Fruit fly (Drosophila melanogaster) whole organism, embryonic: ENCODE data around the gene CG8907.

Experiments
- Abd-B ChIP-seq: fragments of 200-800 bp; sonication (Bioruptor generic); optimal IDR thresholded peaks from 2 replicates; lab custom pipeline; 2018; ENCODE audit warnings: missing biosample characterization, mild to moderate bottlenecking, missing genetic modification characterization, moderate library complexity
- BtbVII ChIP-seq: fragments of 200-800 bp; sonication (Bioruptor generic); optimal IDR thresholded peaks from 3 replicates; lab custom pipeline; 2017; ENCODE audit warnings: missing biosample characterization, mild to moderate bottlenecking, missing genetic modification characterization
- CG10274 ChIP-seq: fragments of 200-800 bp; sonication (Bioruptor generic); optimal IDR thresholded peaks from 3 replicates; lab custom pipeline; 2017; ENCODE audit warnings: missing biosample characterization, mild to moderate bottlenecking, missing genetic modification characterization
- CG10321 ChIP-seq: fragments of 200-800 bp; sonication (Bioruptor generic); IDR thresholded peaks from 2 replicates; pipeline ENCODE4 v1.3.6; 2022; ENCODE audit warnings: missing biosample characterization, missing genetic modification characterization
- CG10543 ChIP-seq: fragments of 200-800 bp; sonication (Bioruptor generic); optimal IDR thresholded peaks from 3 replicates; lab custom pipeline; 2017; ENCODE audit warnings: missing biosample characterization, mild to moderate bottlenecking, missing genetic modification characterization, moderate library complexity
- CG11560 ChIP-seq: fragments of 200-800 bp; sonication (Bioruptor generic); IDR thresholded peaks from 3 replicates; pipeline ENCODE4 v1.3.6; 2022; ENCODE audit warnings: missing biosample characterization, missing genetic modification characterization
- CG12219 ChIP-seq: fragments of 200-800 bp; sonication (Bioruptor generic); optimal IDR thresholded peaks from 3 replicates; lab custom pipeline; 2018; ENCODE audit warnings: missing biosample characterization, mild to moderate bottlenecking, missing genetic modification characterization
- CG14965 ChIP-seq: fragments of 200-800 bp; sonication (Bioruptor generic); optimal IDR thresholded peaks from 2 replicates; lab custom pipeline; 2016; ENCODE audit warnings: missing biosample characterization, missing genetic modification characterization, borderline replicate concordance
- CG18011 ChIP-seq: fragments of 200-800 bp; sonication (Bioruptor generic); optimal IDR thresholded peaks from 2 replicates; lab custom pipeline; 2017; ENCODE audit warnings: missing biosample characterization, missing genetic modification characterization, mild to moderate bottlenecking, moderate library complexity, missing genotype
- CG18476 ChIP-seq: fragments of 200-800 bp; sonication (Bioruptor generic); optimal IDR thresholded peaks from 2 replicates; lab custom pipeline; 2016; ENCODE audit warnings: missing biosample characterization, mild to moderate bottlenecking, missing genetic modification characterization
- CG3163 ChIP-seq: fragments of 200-800 bp; sonication (Bioruptor generic); optimal IDR thresholded peaks from 3 replicates; lab custom pipeline; 2016; ENCODE audit warnings: missing biosample characterization, missing genetic modification characterization
- CG3281 ChIP-seq: fragments of 200-800 bp; sonication (Bioruptor generic); optimal IDR thresholded peaks from 3 replicates; lab custom pipeline; 2017; ENCODE audit warnings: missing biosample characterization, mild to moderate bottlenecking, missing genetic modification characterization
- CG34422 ChIP-seq: fragments of 200-800 bp; sonication (Bioruptor generic); IDR thresholded peaks from 3 replicates; pipeline ENCODE4 v1.3.6; 2022; ENCODE audit warnings: missing biosample characterization, missing genetic modification characterization
- CG4617 ChIP-seq: fragments of 200-800 bp; sonication (Bioruptor generic); optimal IDR thresholded peaks from 3 replicates; lab custom pipeline; 2016; ENCODE audit warnings: missing biosample characterization, missing genetic modification characterization, borderline replicate concordance
- CG5180 ChIP-seq: fragments of 200-800 bp; sonication (Bioruptor generic); optimal IDR thresholded peaks from 3 replicates; lab custom pipeline; 2017; ENCODE audit warnings: missing biosample characterization, missing genetic modification characterization, mild to moderate bottlenecking, moderate library complexity, missing genetic modification reagents
- CG9437 ChIP-seq: fragments of 200-800 bp; sonication (Bioruptor generic); optimal IDR thresholded peaks from 2 replicates; lab custom pipeline; 2018; ENCODE audit warnings: missing biosample characterization, mild to moderate bottlenecking, missing genetic modification characterization
- CG9932 ChIP-seq: fragments of 200-800 bp; sonication (Bioruptor generic); IDR thresholded peaks from 2 replicates; pipeline ENCODE4 v1.3.6; 2022; ENCODE audit warnings: missing biosample characterization, missing genetic modification characterization
- Chrac-16 ChIP-seq: fragments of 200-800 bp; sonication (Bioruptor generic); optimal IDR thresholded peaks from 3 replicates; lab custom pipeline; 2016; ENCODE audit warnings: missing biosample characterization, missing genetic modification characterization
- CrebB ChIP-seq: fragments of 200-800 bp; sonication (Bioruptor generic); optimal IDR thresholded peaks from 3 replicates; lab custom pipeline; 2018; ENCODE audit warnings: missing biosample characterization, mild to moderate bottlenecking, missing genetic modification characterization
- D19B ChIP-seq: fragments of 200-800 bp; sonication (Bioruptor generic); optimal IDR thresholded peaks from 2 replicates; lab custom pipeline; 2017; ENCODE audit warnings: missing biosample characterization, mild to moderate bottlenecking, missing genetic modification characterization
- E2f2 ChIP-seq: fragments of 200-800 bp; sonication (Bioruptor generic); IDR thresholded peaks from 2 replicates; pipeline ENCODE4 v1.3.6; 2022; ENCODE audit warnings: missing biosample characterization, missing genetic modification characterization
- ERR ChIP-seq: fragments of 200-800 bp; sonication (Bioruptor generic); optimal IDR thresholded peaks from 2 replicates; lab custom pipeline; 2016; ENCODE audit warnings: missing biosample characterization, missing genetic modification characterization
- Ets97D ChIP-seq: fragments of 200-800 bp; sonication (Bioruptor generic); optimal IDR thresholded peaks from 3 replicates; lab custom pipeline; 2016; ENCODE audit warnings: missing biosample characterization, missing genetic modification characterization
- Fer1 ChIP-seq: fragments of 200-800 bp; sonication (Bioruptor generic); optimal IDR thresholded peaks from 2 replicates; lab custom pipeline; 2017; ENCODE audit warnings: missing biosample characterization, mild to moderate bottlenecking, missing genetic modification characterization
- Lhr ChIP-seq: fragments of 200-800 bp; sonication (Bioruptor generic); optimal IDR thresholded peaks from 3 replicates; lab custom pipeline; 2017; ENCODE audit warnings: mild to moderate bottlenecking, missing biosample characterization, missing genetic modification reagents, missing genetic modification characterization
- Scr ChIP-seq: fragments of 200-800 bp; sonication (Bioruptor generic); IDR thresholded peaks from 2 replicates; pipeline ENCODE4 v1.3.6; 2022; ENCODE audit warnings: missing biosample characterization, missing genetic modification characterization; ENCODE audit not compliant: partially characterized antibody
- Sox100B ChIP-seq: fragments of 200-800 bp; sonication (Bioruptor generic); optimal IDR thresholded peaks from 3 replicates; lab custom pipeline; 2018; ENCODE audit warnings: missing biosample characterization, mild to moderate bottlenecking, missing genetic modification characterization
- Sox102F ChIP-seq: fragments of 200-800 bp; sonication (Bioruptor generic); optimal IDR thresholded peaks from 2 replicates; lab custom pipeline; 2018; ENCODE audit warnings: missing biosample characterization, mild to moderate bottlenecking, missing genetic modification characterization, moderate library complexity
- Stat92E ChIP-seq, 3 experiments: fragments of >200 bp in 2 of 3; fragments of 200-800 bp in 1 of 3; sonication (Bioruptor generic) in 1 of 3; optimal IDR thresholded peaks; 2 replicates each; lab custom pipeline; 2017 to 2019; ENCODE audit warnings: missing biosample characterization in 3 of 3, missing genetic modification characterization in 3 of 3, mild to moderate bottlenecking in 1 of 3, moderate library complexity in 1 of 3
- TFAM ChIP-seq: fragments of 200-800 bp; sonication (Bioruptor generic); optimal IDR thresholded peaks from 2 replicates; lab custom pipeline; 2017; ENCODE audit warnings: missing biosample characterization, missing genetic modification characterization, inconsistent platforms
- Trl ChIP-seq, 3 experiments: fragments of >200 bp in 2 of 3; fragments of 200-800 bp in 1 of 3; sonication (Bioruptor generic) in 1 of 3; optimal IDR thresholded peaks; 2 replicates in 1 of 3; 3 replicates in 2 of 3; lab custom pipeline; 2016 to 2017; ENCODE audit warnings: missing biosample characterization in 1 of 3, missing genetic modification characterization in 1 of 3
- ase ChIP-seq: fragments of 200-800 bp; sonication (Bioruptor generic); IDR thresholded peaks from 3 replicates; pipeline ENCODE4 v1.3.6; 2022; ENCODE audit warnings: missing biosample characterization, missing genetic modification characterization
- ash1 ChIP-seq: fragments of 200-800 bp; sonication (Bioruptor generic); optimal IDR thresholded peaks from 2 replicates; lab custom pipeline; 2018; ENCODE audit warnings: missing biosample characterization, mild to moderate bottlenecking, missing genetic modification characterization
- az2 ChIP-seq: fragments of 200-800 bp; sonication (Bioruptor generic); optimal IDR thresholded peaks from 3 replicates; lab custom pipeline; 2016; ENCODE audit warnings: missing biosample characterization, missing genetic modification characterization
- bigmax ChIP-seq: fragments of 200-800 bp; sonication (Bioruptor generic); optimal IDR thresholded peaks from 2 replicates; lab custom pipeline; 2018; ENCODE audit warnings: missing biosample characterization, mild to moderate bottlenecking, missing genetic modification characterization
- bowl ChIP-seq: fragments of 200-800 bp; sonication (Bioruptor generic); IDR thresholded peaks from 2 replicates; pipeline ENCODE4 v1.3.6; 2022; ENCODE audit warnings: missing biosample characterization, missing genetic modification characterization
- bsh ChIP-seq, 2 experiments: fragments of 200-800 bp; sonication (Bioruptor generic); optimal IDR thresholded peaks; 2 replicates each; lab custom pipeline; 2017 to 2018; ENCODE audit warnings: mild to moderate bottlenecking in 2 of 2, missing biosample characterization in 2 of 2, missing genetic modification characterization in 2 of 2, moderate library complexity in 1 of 2
- btn ChIP-seq: fragments of 200-800 bp; sonication (Bioruptor generic); optimal IDR thresholded peaks from 2 replicates; lab custom pipeline; 2016; ENCODE audit warnings: missing biosample characterization, missing genetic modification characterization
- gro ChIP-seq: fragments of 200-800 bp; sonication (Bioruptor generic); optimal IDR thresholded peaks from 2 replicates; lab custom pipeline; 2016; ENCODE audit warnings: missing biosample characterization, missing genetic modification characterization
- insv ChIP-seq, 2 experiments: fragments of 200-800 bp; sonication (Bioruptor generic); optimal IDR thresholded peaks; 3 replicates each; lab custom pipeline; 2016 to 2018; ENCODE audit warnings: missing biosample characterization in 2 of 2, missing genetic modification characterization in 2 of 2
- klu ChIP-seq: fragments of 200-800 bp; sonication (Bioruptor generic); IDR thresholded peaks from 2 replicates; pipeline ENCODE4 v1.3.6; 2022; ENCODE audit warnings: missing biosample characterization, missing genetic modification characterization
- salm ChIP-seq: fragments of 200-800 bp; sonication (Bioruptor generic); optimal IDR thresholded peaks from 2 replicates; lab custom pipeline; 2018; ENCODE audit warnings: missing biosample characterization, mild to moderate bottlenecking, missing genetic modification characterization
- sug ChIP-seq: fragments of 200-800 bp; optimal IDR thresholded peaks from 2 replicates; lab custom pipeline; 2019; ENCODE audit warnings: missing biosample characterization, mild to moderate bottlenecking, missing genetic modification characterization, moderate library complexity
- tio ChIP-seq: fragments of 200-800 bp; sonication (Bioruptor generic); optimal IDR thresholded peaks from 2 replicates; lab custom pipeline; 2017; ENCODE audit warnings: missing biosample characterization, missing genetic modification characterization, inconsistent platforms
- trem ChIP-seq: fragments of 200-800 bp; optimal IDR thresholded peaks from 3 replicates; lab custom pipeline; 2019; ENCODE audit warnings: missing biosample characterization, mild to moderate bottlenecking, missing genetic modification characterization, moderate library complexity
- zen2 ChIP-seq: fragments of 200-800 bp; sonication (Bioruptor generic); IDR thresholded peaks from 3 replicates; pipeline ENCODE4 v1.3.6; 2022; ENCODE audit warnings: missing biosample characterization, missing genetic modification characterization; ENCODE audit not compliant: partially characterized antibody
- zf30C ChIP-seq: fragments of 200-800 bp; sonication (Bioruptor generic); optimal IDR thresholded peaks from 3 replicates; lab custom pipeline; 2018; ENCODE audit warnings: missing biosample characterization, mild to moderate bottlenecking, missing genetic modification characterization

CG8907 gene

DNA sequence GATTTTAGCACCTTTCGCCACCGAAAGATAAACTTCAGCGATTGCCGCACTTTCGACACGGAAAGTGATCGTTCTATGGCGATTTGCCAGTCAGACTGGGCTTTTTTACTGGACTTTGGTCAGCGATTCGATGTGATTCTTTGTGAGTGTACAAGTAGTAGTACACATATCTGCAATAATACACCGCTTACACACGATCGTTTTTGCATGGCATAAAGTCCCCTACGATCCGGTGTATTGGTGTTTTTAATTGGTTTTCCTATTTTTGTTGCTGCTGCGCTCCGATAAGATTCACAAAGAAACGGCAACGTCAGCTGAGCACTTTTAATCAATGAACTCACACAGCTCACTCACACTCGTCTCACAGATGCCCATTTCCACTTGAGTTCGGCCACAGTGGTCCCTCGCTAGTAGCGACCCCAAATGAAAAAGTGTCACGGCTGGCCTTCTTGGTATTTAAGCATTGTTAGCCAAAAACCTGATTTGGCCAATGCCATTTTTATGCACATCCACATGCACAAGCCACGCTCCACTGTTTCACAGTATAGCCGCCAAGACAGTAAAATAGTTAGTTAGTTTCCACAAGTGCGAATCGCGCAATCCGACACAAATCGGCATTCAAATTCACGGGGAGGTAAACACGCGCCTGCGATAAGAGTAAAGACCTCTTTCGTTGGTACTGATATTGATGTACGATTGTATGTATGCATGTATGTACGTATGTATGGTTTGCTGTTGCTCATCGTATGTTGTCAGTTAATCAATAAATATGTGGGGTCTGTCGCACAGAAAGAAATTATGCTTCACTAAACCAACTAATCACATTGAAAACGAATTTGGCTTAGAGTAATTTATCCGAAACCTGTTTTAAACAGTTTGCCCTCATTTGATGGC lies 21.6 kb upstream of the CG8907 start:
- TF ChIP-seq bigmax (GFP tag; lab: Kevin White, UChicago) (peak; percentile 46), CG3281 (peak; percentile 92), Scr (GFP tag; lab: Robert Waterston, UW) (no peak), bowl (GFP tag; lab: Robert Waterston, UW) (peak; percentile 93), btn (GFP tag; lab: Kevin White, UChicago) (peak; percentile 86), ash1 (GFP tag; lab: Kevin White, UChicago) (peak; percentile 92), zf30C (GFP tag; lab: Kevin White, UChicago) (peak; percentile 68), tio (peak; percentile 82), Abd-B (GFP tag; lab: Kevin White, UChicago) (peak; percentile 94), CG5180 (GFP tag; lab: Kevin White, UChicago) (peak; percentile 70), CG4617 (GFP tag; lab: Kevin White, UChicago) (peak; percentile 82), Trl (optimal IDR thresholded peaks at IDR 0.05; lab: Kevin White, UChicago) (no peak), Trl (GFP tag; optimal IDR thresholded peaks at IDR 0.05; lab: Kevin White, UChicago) (peak; percentile 93), zen2 (GFP tag; lab: Robert Waterston, UW) (no peak), ERR (GFP tag; lab: Kevin White, UChicago) (peak; percentile 96), Chrac-16 (peak; percentile 93), CG11560 (tag; lab: Robert Waterston, UW) (peak; percentile 88), Stat92E (GFP tag; optimal IDR thresholded peaks at IDR 0.05; lab: Kevin White, UChicago) (no peak), Sox100B (peak; percentile 43), salm (tag; lab: Kevin White, UChicago) (peak; percentile 68), CG3163 (peak; percentile 82), CG9437 (GFP tag; lab: Kevin White, UChicago) (peak; percentile 79), Lhr (GFP tag; lab: Kevin White, UChicago) (peak; percentile 28), klu (peak; percentile 91), CG18011 (peak; percentile 75), bsh (GFP tag; optimal IDR thresholded peaks at IDR 0.05; lab: Kevin White, UChicago) (peak; percentile 62 to 75), CG34422 (GFP tag; lab: Robert Waterston, UW) (peak; percentile 97), CG9932 (peak; percentile 99), ase (peak; percentile 89; the same call in 2 of the 3 replicates), CG10321 (GFP tag; lab: Robert Waterston, UW) (peak; percentile 80), D19B (peak; percentile 85), gro (GFP tag; lab: Kevin White, UChicago) (peak; percentile 96), Fer1 (GFP tag; lab: Kevin White, UChicago) (peak; percentile 96), CG14965 (GFP tag; lab: Kevin White, UChicago) (peak; percentile 54), CG10274 (GFP tag; lab: Kevin White, UChicago) (peak; percentile 89), CG12219 (GFP tag; lab: Kevin White, UChicago) (peak; percentile 91), trem (tag; lab: Kevin White, UChicago) (peak; percentile 21), CrebB (tag; lab: Kevin White, UChicago) (peak; percentile 93), Sox102F (GFP tag; lab: Kevin White, UChicago) (peak; percentile 78), Ets97D (peak; percentile 84), BtbVII (peak; percentile 87), sug (tag; lab: Kevin White, UChicago) (peak; percentile 99), az2 (peak; percentile 89), CG18476 (GFP tag; lab: Kevin White, UChicago) (peak; percentile 82), TFAM (GFP tag; lab: Kevin White, UChicago) (peak; percentile 30), CG10543 (GFP tag; lab: Kevin White, UChicago) (peak; percentile 98), E2f2 (GFP tag; lab: Robert Waterston, UW) (peak; percentile 80), insv (GFP tag; optimal IDR thresholded peaks at IDR 0.05; lab: Kevin White, UChicago) (peak; percentile 39 to 65)
